Fruit fly (Drosophila melanogaster): Measurements from ENCODE around the gene CG31954.

Gene CG31954

DNA sequence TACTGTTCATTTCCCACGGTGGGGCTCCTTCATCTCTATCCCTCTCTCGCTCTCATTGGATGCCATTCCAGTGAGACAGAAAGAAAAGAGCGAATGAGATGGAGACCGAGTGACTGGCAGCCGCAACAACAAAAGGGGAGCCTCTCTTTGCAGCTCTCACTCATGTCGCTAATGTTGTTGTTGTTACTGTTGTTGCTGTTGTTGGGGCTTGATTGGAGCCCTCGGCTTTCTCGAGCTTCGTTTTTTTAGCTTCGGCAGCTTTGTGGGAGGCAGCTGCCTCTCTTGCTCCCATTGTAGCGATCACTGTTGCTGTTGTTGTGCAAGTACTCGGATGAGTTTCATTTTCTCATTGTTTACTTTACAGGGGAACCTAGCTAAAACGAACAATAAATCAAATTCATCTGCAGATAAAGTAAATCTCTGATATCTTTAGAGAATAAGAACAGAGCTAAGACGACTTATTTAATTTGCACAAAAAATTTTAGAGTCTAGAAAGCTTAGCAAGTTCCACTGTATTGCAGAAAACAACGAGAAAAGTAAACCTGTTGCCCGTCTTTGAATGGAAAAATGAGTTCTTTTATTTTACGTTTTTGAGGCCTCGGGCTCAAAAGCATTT lies 24.4 kb upstream of the CG31954 start (continued):
- TF ChIP-seq CG15073 (GFP tag; optimal IDR thresholded peaks at IDR 0.05) = no peak
- 0 out of 3 replicates have a peak, but pooled peaks have one; percentile 16 for TF ChIP-seq sr (GFP tag; IDR thresholded peaks at IDR 0.05)
- TF ChIP-seq HLH4C (GFP tag; IDR thresholded peaks at IDR 0.05; ENCODE audit: partially characterized antibody) = no peak
- TF ChIP-seq ap (GFP tag; IDR thresholded peaks at IDR 0.05) = peak; percentile 38; the same call in 1 of the 2 replicates
- peak; percentile 5 for TF ChIP-seq Dip3 (GFP tag; optimal IDR thresholded peaks at IDR 0.05)
- peak; percentile 41 for TF ChIP-seq CG18764 (GFP tag; optimal IDR thresholded peaks at IDR 0.05)
- no peak for TF ChIP-seq CG3838 (GFP tag; optimal IDR thresholded peaks at IDR 0.05)
- peak; percentile 19 for TF ChIP-seq CG4820 (GFP tag; optimal IDR thresholded peaks at IDR 0.05)
- TF ChIP-seq CG1233 (GFP tag; optimal IDR thresholded peaks at IDR 0.05) = peak; percentile 44
- peak; percentile 53 to 55 for TF ChIP-seq dpn (GFP tag; optimal IDR thresholded peaks at IDR 0.05)
- no peak for TF ChIP-seq mirr (GFP tag; optimal IDR thresholded peaks at IDR 0.05)
- TF ChIP-seq jigr1 (GFP tag; IDR thresholded peaks at IDR 0.05) = no peak
- TF ChIP-seq CG5953 (GFP tag; IDR thresholded peaks at IDR 0.05) = no peak
- TF ChIP-seq CG11398 (GFP tag; optimal IDR thresholded peaks at IDR 0.05) = no peak
- no peak for TF ChIP-seq oc (tag; optimal IDR thresholded peaks at IDR 0.05)
- no peak for TF ChIP-seq gsb (GFP tag; IDR thresholded peaks at IDR 0.05)
- TF ChIP-seq phol (tag; optimal IDR thresholded peaks at IDR 0.05) = peak; percentile 64
- no peak for TF ChIP-seq CG10959 (GFP tag; IDR thresholded peaks at IDR 0.05)
- TF ChIP-seq ftz-f1 (GFP tag; optimal IDR thresholded peaks at IDR 0.05) = no peak
- no peak for TF ChIP-seq CG31365 (tag; optimal IDR thresholded peaks at IDR 0.05)
- TF ChIP-seq Hmr (GFP tag; optimal IDR thresholded peaks at IDR 0.05) = no peak
- TF ChIP-seq CG4424 (GFP tag; optimal IDR thresholded peaks at IDR 0.05) = peak; percentile 48
- no peak for TF ChIP-seq Elba2 (GFP tag; optimal IDR thresholded peaks at IDR 0.05)
- TF ChIP-seq bowl (GFP tag; IDR thresholded peaks at IDR 0.05) = no peak
- TF ChIP-seq CG7786 (GFP tag; optimal IDR thresholded peaks at IDR 0.05) = peak; percentile 36
- no peak for TF ChIP-seq cad (GFP tag; optimal IDR thresholded peaks at IDR 0.05)
- TF ChIP-seq Ravus (GFP tag; IDR thresholded peaks at IDR 0.05) = no peak
- peak; percentile 72 for TF ChIP-seq Atf6 (GFP tag; IDR thresholded peaks at IDR 0.05)
- TF ChIP-seq hbn (GFP tag; IDR thresholded peaks at IDR 0.05; ENCODE audit: partially characterized antibody) = no peak
- TF ChIP-seq chinmo (GFP tag; IDR thresholded peaks at IDR 0.05; ENCODE audit: partially characterized antibody) = 0 out of 4 replicates have a peak, but pooled peaks have one; percentile 22
- TF ChIP-seq Dad (GFP tag; optimal IDR thresholded peaks at IDR 0.05) = no peak
- TF ChIP-seq CG18011 (GFP tag; optimal IDR thresholded peaks at IDR 0.05) = no peak
- TF ChIP-seq CG7271 (tag; optimal IDR thresholded peaks at IDR 0.05) = no peak
- no peak for TF ChIP-seq CG10321 (GFP tag; IDR thresholded peaks at IDR 0.05)
- peak; percentile 64 for TF ChIP-seq CG30403 (GFP tag; optimal IDR thresholded peaks at IDR 0.05)
- TF ChIP-seq sima (GFP tag; optimal IDR thresholded peaks at IDR 0.05) = no peak
- TF ChIP-seq Eip74EF (GFP tag; optimal IDR thresholded peaks at IDR 0.05) = no peak
- TF ChIP-seq dan (GFP tag; IDR thresholded peaks at IDR 0.05) = no peak
- peak; percentile 67 for TF ChIP-seq CG18262 (tag; optimal IDR thresholded peaks at IDR 0.05)
- TF ChIP-seq ttk (GFP tag; IDR thresholded peaks at IDR 0.05) = peak; percentile 58
- peak; percentile 55 for TF ChIP-seq E2f1 (GFP tag; IDR thresholded peaks at IDR 0.05)
- TF ChIP-seq fu2 (GFP tag; optimal IDR thresholded peaks at IDR 0.05) = no peak
- TF ChIP-seq Abd-B (GFP tag; optimal IDR thresholded peaks at IDR 0.05) = peak; percentile 32
- peak; percentile 89 for TF ChIP-seq Med (GFP tag)
- peak; percentile 90 for TF ChIP-seq CG4360 (GFP tag; IDR thresholded peaks at IDR 0.05)
- peak; percentile 51 for TF ChIP-seq CG14441 (GFP tag; IDR thresholded peaks at IDR 0.05)
- TF ChIP-seq CG31224 (GFP tag; IDR thresholded peaks at IDR 0.05) = no peak
- TF ChIP-seq usp (GFP tag; optimal IDR thresholded peaks at IDR 0.05) = no peak
- TF ChIP-seq CG3281 (GFP tag; optimal IDR thresholded peaks at IDR 0.05) = peak; percentile 27
- peak; percentile 45 for TF ChIP-seq Six4 (GFP tag; optimal IDR thresholded peaks at IDR 0.05)
- peak; percentile 4 for TF ChIP-seq cato (GFP tag; optimal IDR thresholded peaks at IDR 0.05; ENCODE audit: borderline replicate concordance)
